Fruit fly (Drosophila melanogaster): ENCODE results near the gene CG6569.

dm6 chr3R:21862868-21863267 lies 4.9 kb downstream of the CG6569 start:
- TF ChIP-seq CG8301 (tag; optimal IDR thresholded peaks at IDR 0.05) (no peak), CG34367 (tag; optimal IDR thresholded peaks at IDR 0.05) (no peak), CG32121 (GFP tag; IDR thresholded peaks at IDR 0.05) (no peak), fd96Ca (GFP tag; IDR thresholded peaks at IDR 0.05) (no peak), CG10348 (GFP tag; IDR thresholded peaks at IDR 0.05) (no peak), Pif1A (GFP tag; optimal IDR thresholded peaks at IDR 0.05) (no peak), CG17806 (tag; optimal IDR thresholded peaks at IDR 0.05) (no peak), Ets98B (GFP tag; IDR thresholded peaks at IDR 0.05) (no peak), CG12605 (GFP tag; IDR thresholded peaks at IDR 0.05) (no peak), Pif1B (GFP tag; optimal IDR thresholded peaks at IDR 0.05) (no peak)

Measured in whole organism, pupa.